Worm (Caenorhabditis elegans) whole organism, early embryonic: ENCODE data around the gene kvs-3.

Source experiments
- B0310.2 ChIP-seq: sonication (generic microtip); optimal IDR thresholded peaks from 2 replicates; lab custom pipeline; 2016; ENCODE audit warnings: mild to moderate bottlenecking, missing genetic modification characterization, missing compliant biosample characterization
- aly-1 ChIP-seq: sonication (generic microtip); optimal IDR thresholded peaks from 2 replicates; lab custom pipeline; 2016; ENCODE audit warnings: missing genetic modification characterization, missing compliant biosample characterization
- ama-1 ChIP-seq: fragments of 150-350 bp; optimal IDR thresholded peaks from 2 replicates; lab custom pipeline; 2014
- ceh-36 ChIP-seq: sonication (generic microtip); optimal IDR thresholded peaks from 2 replicates; lab custom pipeline; 2016; ENCODE audit warnings: missing genetic modification characterization, inconsistent platforms, missing compliant biosample characterization
- ets-7 ChIP-seq: sonication (generic microtip); optimal IDR thresholded peaks from 2 replicates; lab custom pipeline; 2016; ENCODE audit warnings: missing genotype, missing genetic modification characterization, missing compliant biosample characterization
- flt-1 ChIP-seq: fragments of 200-800 bp; sonication (Bioruptor generic); IDR thresholded peaks from 2 replicates; pipeline ENCODE4 v1.3.6; 2022; ENCODE audit warnings: missing genetic modification characterization, missing compliant biosample characterization
- hmbx-1 ChIP-seq: sonication (generic microtip); optimal IDR thresholded peaks from 2 replicates; lab custom pipeline; 2016; ENCODE audit warnings: mild to moderate bottlenecking, missing genetic modification characterization, missing compliant biosample characterization
- hnd-1 ChIP-seq: sonication (generic microtip); optimal IDR thresholded peaks from 2 replicates; lab custom pipeline; 2016; ENCODE audit warnings: missing genetic modification characterization, missing compliant biosample characterization
- pes-1 ChIP-seq: fragments of 200-800 bp; sonication (Bioruptor generic); IDR thresholded peaks from 2 replicates; pipeline ENCODE4 v1.3.6; 2022; ENCODE audit warnings: missing genetic modification reagents, missing genetic modification characterization, missing compliant biosample characterization
- scrt-1 ChIP-seq: fragments of 200-800 bp; sonication (Bioruptor generic); IDR thresholded peaks from 2 replicates; pipeline ENCODE4 v1.3.6; 2022; ENCODE audit warnings: missing genetic modification characterization, missing compliant biosample characterization
- tbx-11 ChIP-seq: fragments of 200-800 bp; sonication (Bioruptor generic); IDR thresholded peaks from 2 replicates; pipeline ENCODE4 v1.3.6; 2022; ENCODE audit warnings: missing genetic modification characterization, missing compliant biosample characterization
- tbx-37 ChIP-seq: fragments of 200-800 bp; sonication (Bioruptor generic); conservative IDR thresholded peaks from 2 replicates; pipeline ENCODE4 v1.3.6; 2022; ENCODE audit warnings: missing genetic modification reagents, missing genetic modification characterization, missing compliant biosample characterization
- tra-4 ChIP-seq: sonication (generic microtip); optimal IDR thresholded peaks from 2 replicates; lab custom pipeline; 2017; ENCODE audit warnings: missing genetic modification characterization, missing compliant biosample characterization

ce11 chrV:9336462-9336861 is 18.4 kb downstream of the kvs-3 start, which contains the start of gene coq-6:
- TF ChIP-seq ama-1: no peak
- TF ChIP-seq B0310.2: no peak
- no peak for TF ChIP-seq hmbx-1 (tag; lab: Kevin White, UChicago)
- no peak for TF ChIP-seq hnd-1 (tag; lab: Kevin White, UChicago)
- TF ChIP-seq flt-1: no peak
- no peak for TF ChIP-seq scrt-1 (GFP tag; lab: Robert Waterston, UW)
- no peak for TF ChIP-seq tra-4
- TF ChIP-seq tbx-11: no peak
- no peak for TF ChIP-seq tbx-37 (GFP tag; lab: Robert Waterston, UW)
- no peak for TF ChIP-seq ceh-36 (tag; lab: Kevin White, UChicago)
- no peak for TF ChIP-seq aly-1
- no peak for TF ChIP-seq pes-1 (GFP tag; lab: Robert Waterston, UW)
- TF ChIP-seq ets-7 (tag; lab: Kevin White, UChicago): no peak
